Worm (Caenorhabditis elegans) whole organism, mixed stage, embryonic: ENCODE results near the gene srh-128.
A peak's percentile ranks its signal among the peaks of the same experiment; 100 is the strongest.

Experiments used
- M03D4.4 ChIP-seq: sonication (generic microtip); optimal IDR thresholded peaks from 2 replicates; lab custom pipeline; 2017; ENCODE audit warnings: mild to moderate bottlenecking, missing genetic modification characterization, missing compliant biosample characterization
- blmp-1 ChIP-seq: fragments of 150-350 bp; optimal IDR thresholded peaks from 2 replicates; lab custom pipeline; 2014; ENCODE audit warnings: missing biosample characterization, missing genetic modification characterization
- ceh-39 ChIP-seq: fragments of 150-350 bp; optimal IDR thresholded peaks from 2 replicates; lab custom pipeline; 2014; ENCODE audit warnings: missing biosample characterization, missing genetic modification characterization
- ceh-43 ChIP-seq: fragments of 200-800 bp; sonication (Bioruptor generic); optimal IDR thresholded peaks from 2 replicates; lab custom pipeline; 2018; ENCODE audit warnings: mild to moderate bottlenecking, missing genetic modification characterization, moderate library complexity, missing compliant biosample characterization
- ceh-83 ChIP-seq: fragments of 200-800 bp; sonication (Bioruptor generic); optimal IDR thresholded peaks from 2 replicates; lab custom pipeline; 2018; ENCODE audit warnings: mild to moderate bottlenecking, missing genetic modification characterization, missing compliant biosample characterization
- ces-1 ChIP-seq: fragments of 150-350 bp; optimal IDR thresholded peaks from 2 replicates; lab custom pipeline; 2014; ENCODE audit warnings: missing biosample characterization, missing genetic modification reagents, missing genetic modification characterization
- cnd-1 ChIP-seq: fragments of 200-800 bp; sonication (Bioruptor generic); optimal IDR thresholded peaks from 2 replicates; lab custom pipeline; 2018; ENCODE audit warnings: mild to moderate bottlenecking, missing genetic modification characterization, missing compliant biosample characterization
- drap-1 ChIP-seq: fragments of 200-800 bp; sonication (Bioruptor generic); optimal IDR thresholded peaks from 3 replicates; lab custom pipeline; 2018; ENCODE audit warnings: mild to moderate bottlenecking, missing genetic modification characterization, missing compliant biosample characterization
- elt-1 ChIP-seq: sonication (generic microtip); optimal IDR thresholded peaks from 2 replicates; lab custom pipeline; 2017; ENCODE audit warnings: missing genetic modification characterization, mild to moderate bottlenecking, missing compliant biosample characterization, antibody characterized with exemption, moderate library complexity, borderline replicate concordance; ENCODE audit not compliant: insufficient read depth
- flh-1 ChIP-seq: fragments of 200-800 bp; sonication (Bioruptor generic); optimal IDR thresholded peaks from 2 replicates; lab custom pipeline; 2018; ENCODE audit warnings: mild to moderate bottlenecking, missing genetic modification characterization, moderate library complexity, missing compliant biosample characterization
- ham-2 ChIP-seq: fragments of 200-800 bp; sonication (Bioruptor generic); optimal IDR thresholded peaks from 2 replicates; lab custom pipeline; 2018; ENCODE audit warnings: mild to moderate bottlenecking, missing genetic modification characterization, missing compliant biosample characterization
- hlh-1 ChIP-seq: fragments of 150-350 bp; optimal IDR thresholded peaks from 2 replicates; lab custom pipeline; 2014; ENCODE audit warnings: missing biosample characterization, missing genetic modification reagents, missing genetic modification characterization
- lin-13 ChIP-seq: fragments of 150-350 bp; optimal IDR thresholded peaks from 2 replicates; lab custom pipeline; 2014; ENCODE audit warnings: missing biosample characterization, missing genetic modification characterization
- lin-32 ChIP-seq: fragments of 200-800 bp; sonication (Bioruptor generic); optimal IDR thresholded peaks from 2 replicates; lab custom pipeline; 2018; ENCODE audit warnings: mild to moderate bottlenecking, missing genetic modification characterization, missing compliant biosample characterization
- lsy-2 ChIP-seq: fragments of 150-350 bp; optimal IDR thresholded peaks from 2 replicates; lab custom pipeline; 2014; ENCODE audit warnings: missing biosample characterization, missing genetic modification characterization
- mab-5 ChIP-seq: fragments of 150-350 bp; optimal IDR thresholded peaks from 2 replicates; lab custom pipeline; 2014; ENCODE audit warnings: missing biosample characterization, missing genetic modification characterization
- mep-1 ChIP-seq: fragments of 150-350 bp; optimal IDR thresholded peaks from 2 replicates; lab custom pipeline; 2017; ENCODE audit warnings: missing biosample characterization, missing genetic modification reagents, missing genetic modification characterization, inconsistent platforms
- mls-2 ChIP-seq: sonication (generic microtip); optimal IDR thresholded peaks from 2 replicates; lab custom pipeline; 2016; ENCODE audit warnings: mild to moderate bottlenecking, missing genetic modification characterization, moderate library complexity, missing compliant biosample characterization
- nhr-12 ChIP-seq: fragments of 150-350 bp; optimal IDR thresholded peaks from 2 replicates; lab custom pipeline; 2014; ENCODE audit warnings: missing biosample characterization, missing genetic modification characterization
- nhr-2 ChIP-seq: fragments of 150-350 bp; optimal IDR thresholded peaks from 2 replicates; lab custom pipeline; 2014; ENCODE audit warnings: missing biosample characterization, missing genetic modification characterization
- nhr-237 ChIP-seq: fragments of 150-350 bp; optimal IDR thresholded peaks from 2 replicates; lab custom pipeline; 2014; ENCODE audit warnings: missing biosample characterization, missing genetic modification characterization
- pha-4 ChIP-seq: fragments of 150-350 bp; optimal IDR thresholded peaks from 2 replicates; lab custom pipeline; 2018; ENCODE audit warnings: missing biosample characterization, missing genetic modification reagents, missing genetic modification characterization
- sem-2 ChIP-seq: fragments of 200-800 bp; sonication (Bioruptor generic); optimal IDR thresholded peaks from 2 replicates; lab custom pipeline; 2018; ENCODE audit warnings: mild to moderate bottlenecking, missing genetic modification characterization, missing compliant biosample characterization
- snpc-4 ChIP-seq: fragments of 150-350 bp; optimal IDR thresholded peaks from 2 replicates; lab custom pipeline; 2014; ENCODE audit warnings: missing biosample characterization, missing genetic modification characterization
- sptf-1 ChIP-seq: sonication (generic microtip); optimal IDR thresholded peaks from 2 replicates; lab custom pipeline; 2017; ENCODE audit warnings: mild to moderate bottlenecking, missing genetic modification characterization, moderate library complexity, missing compliant biosample characterization
- tbx-8 ChIP-seq: fragments of 200-800 bp; sonication (Bioruptor generic); optimal IDR thresholded peaks from 2 replicates; lab custom pipeline; 2018; ENCODE audit warnings: mild to moderate bottlenecking, missing genetic modification characterization, moderate library complexity, missing compliant biosample characterization
- unc-120 ChIP-seq: sonication (generic microtip); optimal IDR thresholded peaks from 2 replicates; lab custom pipeline; 2017; ENCODE audit warnings: missing genetic modification characterization, missing compliant biosample characterization; ENCODE audit not compliant: poor library complexity, severe bottlenecking
- unc-39 ChIP-seq: fragments of 150-350 bp; optimal IDR thresholded peaks from 2 replicates; lab custom pipeline; 2014; ENCODE audit warnings: missing biosample characterization, missing genetic modification characterization
- unc-62 ChIP-seq: fragments of 150-350 bp; optimal IDR thresholded peaks from 2 replicates; lab custom pipeline; 2014; ENCODE audit warnings: missing biosample characterization, missing genetic modification reagents, missing genetic modification characterization
- zip-8 ChIP-seq: fragments of 150-350 bp; optimal IDR thresholded peaks from 2 replicates; lab custom pipeline; 2014; ENCODE audit warnings: missing biosample characterization, missing genetic modification characterization
- ztf-11 ChIP-seq: fragments of 150-350 bp; optimal IDR thresholded peaks from 2 replicates; lab custom pipeline; 2014; ENCODE audit warnings: missing biosample characterization, missing genetic modification characterization

Gene srh-128

ce11 chrII:2700229-2700628 is 4.9 kb downstream of the srh-128 start, which contains the start of gene sri-61:
Gene sri-61 (minus strand): TSS chrII:2700329.
- TF ChIP-seq sem-2 (no peak), blmp-1 (tag; lab: Kevin White, UChicago) (no peak)

ce11 chrII:2698378-2698777 is 6.7 kb downstream of the srh-128 start, which contains the start of gene sri-62:
Gene sri-62 (minus strand): TSS chrII:2698478.
- TF ChIP-seq M03D4.4 (tag; lab: Kevin White, UChicago) (no peak), ceh-83 (GFP tag; lab: Kevin White, UChicago) (no peak), elt-1 (tag; lab: Kevin White, UChicago) (no peak), unc-120 (tag; lab: Kevin White, UChicago) (no peak), cnd-1 (tag; lab: Kevin White, UChicago) (no peak), lin-32 (GFP tag; lab: Kevin White, UChicago) (no peak), ceh-43 (GFP tag; lab: Kevin White, UChicago) (no peak), mls-2 (tag; lab: Kevin White, UChicago) (no peak), flh-1 (no peak), hlh-1 (no peak), tbx-8 (GFP tag; lab: Kevin White, UChicago) (no peak), ceh-39 (tag; lab: Kevin White, UChicago) (no peak), unc-62 (GFP tag; lab: Kevin White, UChicago) (no peak), sem-2 (no peak), nhr-2 (tag; lab: Kevin White, UChicago) (no peak), sptf-1 (tag; lab: Kevin White, UChicago) (no peak), mab-5 (no peak), lsy-2 (tag; lab: Kevin White, UChicago) (no peak)

- no peak for TF ChIP-seq ceh-83 (GFP tag; lab: Kevin White, UChicago)
- peak; percentile 18 for TF ChIP-seq ces-1 (GFP tag; lab: Kevin White, UChicago)
- TF ChIP-seq flh-1 = no peak
- TF ChIP-seq ham-2 (GFP tag; lab: Kevin White, UChicago) = no peak
- TF ChIP-seq zip-8 (tag; lab: Kevin White, UChicago) = no peak
- TF ChIP-seq nhr-2 (tag; lab: Kevin White, UChicago) = no peak
- TF ChIP-seq lsy-2 (tag; lab: Kevin White, UChicago) = no peak
- no peak for TF ChIP-seq M03D4.4 (tag; lab: Kevin White, UChicago)
Measured at ce11 chrII:2695079-2695478, 10.0 kb downstream of the srh-128 start.

ce11 chrII:2692476-2692875 is 12.6 kb downstream of the srh-128 start, which contains the start of gene set-11:
Gene set-11 (minus strand): TSS chrII:2692576.
- TF ChIP-seq snpc-4 = no peak
- TF ChIP-seq unc-62 (GFP tag; lab: Kevin White, UChicago) = no peak
- no peak for TF ChIP-seq ztf-11 (tag; lab: Kevin White, UChicago)
- no peak for TF ChIP-seq ces-1 (GFP tag; lab: Kevin White, UChicago)
- TF ChIP-seq nhr-237 (tag; lab: Kevin White, UChicago) = no peak
- no peak for TF ChIP-seq lsy-2 (tag; lab: Kevin White, UChicago)
- no peak for TF ChIP-seq nhr-12 (tag; lab: Kevin White, UChicago)
- no peak for TF ChIP-seq lin-13
- no peak for TF ChIP-seq ceh-39 (tag; lab: Kevin White, UChicago)
- no peak for TF ChIP-seq pha-4 (tag; lab: Kevin White, UChicago)
- TF ChIP-seq drap-1 (GFP tag; lab: Kevin White, UChicago) = no peak
- no peak for TF ChIP-seq unc-39 (tag; lab: Kevin White, UChicago)
- no peak for TF ChIP-seq mep-1
- TF ChIP-seq unc-120 (tag; lab: Kevin White, UChicago) = no peak
- TF ChIP-seq sptf-1 (tag; lab: Kevin White, UChicago) = no peak

ce11 chrII:2690080-2690479 is 15.0 kb downstream of the srh-128 start, which contains the start of gene nspf-3:
Gene nspf-3 (minus strand): TSS chrII:2690180.
- TF ChIP-seq ham-2 (GFP tag; lab: Kevin White, UChicago) (no peak), ceh-39 (tag; lab: Kevin White, UChicago) (no peak), elt-1 (tag; lab: Kevin White, UChicago) (no peak), sptf-1 (tag; lab: Kevin White, UChicago) (no peak), zip-8 (tag; lab: Kevin White, UChicago) (no peak), nhr-12 (tag; lab: Kevin White, UChicago) (no peak), lin-32 (GFP tag; lab: Kevin White, UChicago) (no peak), ztf-11 (tag; lab: Kevin White, UChicago) (no peak), mep-1 (no peak), M03D4.4 (tag; lab: Kevin White, UChicago) (no peak), ceh-83 (GFP tag; lab: Kevin White, UChicago) (no peak)
- TF ChIP-seq, all 35 proteins: peak for 0
